Worm (Caenorhabditis elegans) whole organism, young adult: Measurements from ENCODE around the gene C35A5.4.

ENCODE experiments used
- B0035.1 ChIP-seq: sonication (generic microtip); optimal IDR thresholded peaks from 2 replicates; lab custom pipeline; 2016; ENCODE audit warnings: missing genetic modification characterization, mild to moderate bottlenecking, missing compliant biosample characterization, missing genotype, missing genetic modification reagents
- F33H1.4 ChIP-seq: fragments of 200-800 bp; sonication (Bioruptor generic); IDR thresholded peaks from 2 replicates; pipeline ENCODE4 v1.3.6; 2022; ENCODE audit warnings: missing genetic modification reagents, missing genetic modification characterization, missing compliant biosample characterization
- F39B2.1 ChIP-seq: fragments of 200-800 bp; sonication (Bioruptor generic); IDR thresholded peaks from 2 replicates; pipeline ENCODE4 v1.3.6; 2022; ENCODE audit warnings: missing genetic modification reagents, missing genetic modification characterization, missing compliant biosample characterization
- F52B5.7 ChIP-seq: sonication (generic microtip); optimal IDR thresholded peaks from 2 replicates; lab custom pipeline; 2016; ENCODE audit warnings: mild to moderate bottlenecking, missing genetic modification characterization, missing compliant biosample characterization
- T26A5.8 ChIP-seq: sonication (generic microtip); optimal IDR thresholded peaks from 2 replicates; lab custom pipeline; 2016; ENCODE audit warnings: missing genetic modification characterization, missing compliant biosample characterization
- Y53F4B.3 ChIP-seq: fragments of 200-800 bp; sonication (Bioruptor generic); IDR thresholded peaks from 2 replicates; pipeline ENCODE4 v1.3.6; 2022; ENCODE audit warnings: missing genetic modification reagents, missing genetic modification characterization, missing compliant biosample characterization
- Y67H2A.10 ChIP-seq: fragments of 200-800 bp; sonication (Bioruptor generic); conservative IDR thresholded peaks from 2 replicates; pipeline ENCODE4 v1.3.6; 2022; ENCODE audit warnings: missing genetic modification reagents, missing genetic modification characterization, missing compliant biosample characterization
- ZK185.1 ChIP-seq: sonication (generic microtip); optimal IDR thresholded peaks from 2 replicates; lab custom pipeline; 2016; ENCODE audit warnings: mild to moderate bottlenecking, missing genetic modification characterization, missing compliant biosample characterization; ENCODE audit not compliant: poor library complexity, severe bottlenecking
- akir-1 ChIP-seq: fragments of 200-800 bp; sonication (Bioruptor generic); optimal IDR thresholded peaks from 2 replicates; lab custom pipeline; 2018; ENCODE audit warnings: mild to moderate bottlenecking, missing genetic modification characterization, moderate library complexity, missing compliant biosample characterization
- ama-1 ChIP-seq, 3 experiments: fragments of 150-350 bp in 1 of 3; sonication (generic microtip) in 2 of 3; optimal IDR thresholded peaks; 2 replicates each; lab custom pipeline; 2014 to 2018; ENCODE audit warnings: missing biosample characterization in 2 of 3, missing genetic modification characterization in 2 of 3, missing genetic modification reagents in 2 of 3
- aptf-2 ChIP-seq: fragments of 200-800 bp; sonication (Bioruptor generic); conservative IDR thresholded peaks from 2 replicates; pipeline ENCODE4 v1.3.6; 2022; ENCODE audit warnings: missing genetic modification reagents, missing genetic modification characterization, missing compliant biosample characterization
- aptf-3 ChIP-seq: fragments of 200-800 bp; sonication (Bioruptor generic); IDR thresholded peaks from 2 replicates; pipeline ENCODE4 v1.3.6; 2022; ENCODE audit warnings: missing genetic modification characterization, missing compliant biosample characterization
- bed-1 ChIP-seq: fragments of 200-800 bp; sonication (Bioruptor generic); IDR thresholded peaks from 2 replicates; pipeline ENCODE4 v1.3.6; 2022; ENCODE audit warnings: missing genetic modification reagents, missing genetic modification characterization, missing compliant biosample characterization
- ccch-3 ChIP-seq: fragments of 200-800 bp; sonication (Bioruptor generic); optimal IDR thresholded peaks from 2 replicates; lab custom pipeline; 2018; ENCODE audit warnings: mild to moderate bottlenecking, missing genetic modification characterization, missing compliant biosample characterization
- cebp-1 ChIP-seq, 2 experiments: fragments of 200-800 bp in 1 of 2; sonication (Bioruptor generic) in 1 of 2; sonication (generic microtip) in 1 of 2; IDR thresholded peaks in 1 of 2; optimal IDR thresholded peaks in 1 of 2; 2 replicates each; pipeline versions ENCODE4 v1.3.6 to Lab custom; 2017 to 2022; ENCODE audit warnings: missing compliant biosample characterization in 2 of 2, missing genetic modification characterization in 2 of 2, mild to moderate bottlenecking in 1 of 2, missing genetic modification reagents in 1 of 2, moderate library complexity in 1 of 2
- cebp-2 ChIP-seq: fragments of 200-800 bp; sonication (Bioruptor generic); IDR thresholded peaks from 2 replicates; pipeline ENCODE4 v1.3.6; 2022; ENCODE audit warnings: missing genetic modification characterization, missing compliant biosample characterization
- ceh-100 ChIP-seq: fragments of 200-800 bp; sonication (Bioruptor generic); IDR thresholded peaks from 2 replicates; pipeline ENCODE4 v1.3.6; 2022; ENCODE audit warnings: missing genetic modification reagents, missing genetic modification characterization, missing compliant biosample characterization
- ceh-27 ChIP-seq: fragments of 200-800 bp; sonication (Bioruptor generic); optimal IDR thresholded peaks from 2 replicates; lab custom pipeline; 2018; ENCODE audit warnings: mild to moderate bottlenecking, missing genetic modification characterization, moderate library complexity, missing compliant biosample characterization
- ceh-58 ChIP-seq: fragments of 200-800 bp; sonication (Bioruptor generic); IDR thresholded peaks from 2 replicates; pipeline ENCODE4 v1.3.6; 2022; ENCODE audit warnings: missing genetic modification characterization, missing compliant biosample characterization
- ceh-79 ChIP-seq: sonication (generic microtip); optimal IDR thresholded peaks from 2 replicates; lab custom pipeline; 2017; ENCODE audit warnings: mild to moderate bottlenecking, missing genetic modification characterization, missing compliant biosample characterization
- ceh-91 ChIP-seq: fragments of 200-800 bp; sonication (Bioruptor generic); IDR thresholded peaks from 2 replicates; pipeline ENCODE4 v1.3.6; 2022; ENCODE audit warnings: missing genetic modification reagents, missing genetic modification characterization, missing compliant biosample characterization
- egrh-3 ChIP-seq: fragments of 200-800 bp; sonication (Bioruptor generic); IDR thresholded peaks from 2 replicates; pipeline ENCODE4 v1.3.6; 2022; ENCODE audit warnings: missing genetic modification reagents, missing genetic modification characterization, missing compliant biosample characterization
- him-1 ChIP-seq: sonication (generic microtip); optimal IDR thresholded peaks from 2 replicates; lab custom pipeline; 2016; ENCODE audit warnings: missing genotype, missing genetic modification reagents, missing genetic modification characterization, missing compliant biosample characterization
- hmg-1.2 ChIP-seq: fragments of 200-800 bp; sonication (Bioruptor generic); IDR thresholded peaks from 2 replicates; pipeline ENCODE4 v1.3.6; 2022; ENCODE audit warnings: missing genetic modification reagents, missing genetic modification characterization, missing compliant biosample characterization
- hrde-1 ChIP-seq: sonication (generic microtip); optimal IDR thresholded peaks from 2 replicates; lab custom pipeline; 2016; ENCODE audit warnings: missing genetic modification characterization, mild to moderate bottlenecking, missing compliant biosample characterization, moderate library complexity, missing genotype, missing genetic modification reagents, borderline replicate concordance
- lag-1 ChIP-seq: fragments of 200-800 bp; sonication (Bioruptor generic); IDR thresholded peaks from 2 replicates; pipeline ENCODE4 v1.3.6; 2022; ENCODE audit warnings: missing genetic modification reagents, missing genetic modification characterization, missing compliant biosample characterization
- let-526 ChIP-seq: fragments of 200-800 bp; sonication (Bioruptor generic); IDR thresholded peaks from 2 replicates; pipeline ENCODE4 v1.3.6; 2022; ENCODE audit warnings: missing genetic modification reagents, missing genetic modification characterization, missing compliant biosample characterization
- lin-26 ChIP-seq: fragments of 200-800 bp; sonication (Bioruptor generic); IDR thresholded peaks from 2 replicates; pipeline ENCODE4 v1.3.6; 2022; ENCODE audit warnings: missing genetic modification reagents, missing genetic modification characterization, missing compliant biosample characterization
- lin-54 ChIP-seq: fragments of 200-800 bp; sonication (Bioruptor generic); optimal IDR thresholded peaks from 2 replicates; lab custom pipeline; 2018; ENCODE audit warnings: mild to moderate bottlenecking, missing genetic modification characterization, missing compliant biosample characterization
- lsl-1 ChIP-seq: fragments of 200-800 bp; sonication (Bioruptor generic); optimal IDR thresholded peaks from 2 replicates; lab custom pipeline; 2018; ENCODE audit warnings: mild to moderate bottlenecking, missing genetic modification characterization, moderate library complexity, missing compliant biosample characterization
- nfya-1 ChIP-seq: sonication (generic microtip); optimal IDR thresholded peaks from 2 replicates; lab custom pipeline; 2017; ENCODE audit warnings: antibody characterized with exemption, missing compliant biosample characterization, missing genetic modification characterization, borderline replicate concordance; ENCODE audit not compliant: insufficient read depth
- pha-4 ChIP-seq: fragments of 150-350 bp; sonication (generic microtip); optimal IDR thresholded peaks from 2 replicates; lab custom pipeline; 2014; ENCODE audit warnings: missing biosample characterization, missing genetic modification reagents, missing genetic modification characterization
- rec-8 ChIP-seq, 2 experiments: sonication (generic microtip); optimal IDR thresholded peaks; 2 replicates each; lab custom pipeline; 2016; ENCODE audit warnings: mild to moderate bottlenecking in 2 of 2, missing genetic modification characterization in 2 of 2, missing genetic modification reagents in 2 of 2, missing genotype in 2 of 2, missing biosample characterization in 1 of 2, missing compliant biosample characterization in 1 of 2, moderate library complexity in 1 of 2
- repo-1 ChIP-seq: sonication (generic microtip); optimal IDR thresholded peaks from 2 replicates; lab custom pipeline; 2017; ENCODE audit warnings: mild to moderate bottlenecking, missing genetic modification characterization, missing compliant biosample characterization
- rpc-1 ChIP-seq, 2 experiments: fragments of 150-350 bp in 1 of 2; sonication (generic microtip) in 1 of 2; optimal IDR thresholded peaks; 2 replicates each; lab custom pipeline; 2014 to 2018; ENCODE audit warnings: missing biosample characterization in 1 of 2, missing genetic modification characterization in 1 of 2, missing genetic modification reagents in 1 of 2, missing genotype in 1 of 2
- snpc-4 ChIP-seq, 5 experiments: fragments of 150-350 bp in 1 of 5; sonication (generic microtip) in 4 of 5; optimal IDR thresholded peaks; 2 replicates each; lab custom pipeline; 2014 to 2018; ENCODE audit warnings: missing genetic modification characterization in 5 of 5, missing biosample characterization in 3 of 5, antibody characterized with exemption in 2 of 5, mild to moderate bottlenecking in 2 of 5, missing compliant biosample characterization in 2 of 5, missing genotype in 2 of 5, moderate library complexity in 2 of 5, missing genetic modification reagents in 1 of 5
- tbp1 ChIP-seq: fragments of 200-800 bp; sonication (Bioruptor generic); optimal IDR thresholded peaks from 2 replicates; lab custom pipeline; 2018; ENCODE audit warnings: mild to moderate bottlenecking, missing genetic modification characterization, missing compliant biosample characterization
- unc-130 ChIP-seq: sonication (generic microtip); optimal IDR thresholded peaks from 2 replicates; lab custom pipeline; 2016; ENCODE audit warnings: missing genetic modification reagents, missing genetic modification characterization, missing compliant biosample characterization
- ztf-18 ChIP-seq: sonication (generic microtip); optimal IDR thresholded peaks from 2 replicates; lab custom pipeline; 2016; ENCODE audit warnings: missing genotype, mild to moderate bottlenecking, missing genetic modification characterization, missing compliant biosample characterization
- ztf-25 ChIP-seq: fragments of 200-800 bp; sonication (Bioruptor generic); IDR thresholded peaks from 2 replicates; pipeline ENCODE4 v1.3.6; 2022; ENCODE audit warnings: missing genetic modification reagents, missing genetic modification characterization, missing compliant biosample characterization
- ztf-28 ChIP-seq: fragments of 200-800 bp; sonication (Bioruptor generic); IDR thresholded peaks from 2 replicates; pipeline ENCODE4 v1.3.6; 2022; ENCODE audit warnings: missing genetic modification reagents, missing genetic modification characterization, missing compliant biosample characterization
- ztf-3 ChIP-seq: fragments of 200-800 bp; sonication (Bioruptor generic); optimal IDR thresholded peaks from 2 replicates; lab custom pipeline; 2018; ENCODE audit warnings: mild to moderate bottlenecking, missing genetic modification characterization, missing compliant biosample characterization

The C35A5.4 gene

DNA sequence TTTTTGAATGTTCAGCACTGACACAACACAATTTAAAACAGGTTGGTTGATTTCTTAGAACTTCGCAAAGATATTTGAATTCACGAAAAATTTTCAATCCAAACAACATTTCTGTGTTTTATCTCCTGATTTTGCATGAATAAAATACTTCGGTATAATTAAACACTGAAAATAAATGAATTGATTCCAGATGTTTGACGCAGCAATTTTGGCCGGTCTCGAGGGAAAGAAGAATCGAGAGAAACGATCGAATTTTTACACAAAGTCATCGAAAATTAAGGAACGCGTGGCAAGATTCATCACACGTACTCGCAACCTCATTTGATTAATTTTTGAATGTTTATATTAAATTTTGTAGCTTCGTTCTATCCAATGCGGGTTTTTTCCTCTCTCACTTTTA is 32.7 kb upstream of the C35A5.4 start:
- TF ChIP-seq cebp-1 (GFP tag; IDR thresholded peaks at IDR 0.05; lab: Robert Waterston, UW) (no peak), cebp-1 (tag; optimal IDR thresholded peaks at IDR 0.05; lab: Kevin White, UChicago) (no peak), lag-1 (no peak), hrde-1 (tag; lab: Kevin White, UChicago) (no peak), ztf-25 (GFP tag; lab: Robert Waterston, UW) (no peak), aptf-3 (no peak), unc-130 (GFP tag; lab: Kevin White, UChicago) (no peak), T26A5.8 (tag; lab: Kevin White, UChicago) (no peak), Y67H2A.10 (GFP tag; lab: Robert Waterston, UW) (no peak), Y53F4B.3 (GFP tag; lab: Robert Waterston, UW) (no peak), ceh-91 (GFP tag; lab: Robert Waterston, UW) (no peak), lin-54 (GFP tag; lab: Kevin White, UChicago) (no peak), rpc-1 (optimal IDR thresholded peaks at IDR 0.05; lab: Kevin White, UChicago) (no peak), rpc-1 (tag; optimal IDR thresholded peaks at IDR 0.05; lab: Kevin White, UChicago) (no peak), ccch-3 (GFP tag; lab: Kevin White, UChicago) (no peak), lsl-1 (GFP tag; lab: Kevin White, UChicago) (no peak), repo-1 (tag; lab: Kevin White, UChicago) (no peak), ceh-27 (GFP tag; lab: Kevin White, UChicago) (no peak)

DNA sequence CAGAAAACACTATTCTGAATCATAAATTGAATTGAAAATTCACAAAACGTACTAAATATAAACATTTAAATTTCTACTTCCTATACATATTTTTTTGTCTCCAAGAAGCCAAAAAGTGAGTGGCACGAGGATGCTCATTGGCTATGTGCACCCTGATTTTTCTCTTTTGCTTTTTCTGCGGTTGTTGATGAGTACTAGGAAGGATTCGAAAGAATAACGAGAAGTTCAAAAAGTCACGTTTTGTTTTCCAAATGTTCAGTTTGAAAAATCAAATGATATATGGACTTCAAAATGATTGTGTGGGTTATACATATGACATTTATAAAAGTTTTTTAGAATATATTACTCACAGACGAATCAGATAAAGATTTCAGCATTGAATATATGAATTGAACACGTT is 32.1 kb upstream of the C35A5.4 start:
- no peak for TF ChIP-seq F39B2.1 (GFP tag; lab: Robert Waterston, UW)
- TF ChIP-seq ceh-79 (tag; lab: Kevin White, UChicago) = no peak
- TF ChIP-seq F33H1.4 = no peak
- TF ChIP-seq lin-26 = no peak

DNA sequence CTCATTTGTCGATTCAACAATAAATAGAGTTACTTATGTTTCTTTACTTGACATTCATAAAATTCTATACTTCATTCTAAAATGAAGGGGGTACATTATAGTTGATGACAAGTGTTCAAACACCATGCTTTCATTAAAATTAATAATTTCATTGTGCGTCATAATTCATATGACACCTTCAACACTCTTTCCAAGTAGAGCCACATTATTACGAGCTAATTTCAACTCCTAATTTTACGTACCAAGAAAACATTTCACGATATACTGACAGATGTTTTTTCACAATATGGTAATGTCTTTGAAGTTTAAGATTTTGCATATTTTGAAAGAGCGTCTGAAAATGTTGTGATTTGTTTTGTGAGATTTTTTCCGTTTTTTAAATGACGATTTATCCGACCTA is 31.4 kb upstream of the C35A5.4 start:
- no peak for TF ChIP-seq B0035.1 (tag; lab: Kevin White, UChicago)
- no peak for TF ChIP-seq rec-8 (tag; optimal IDR thresholded peaks at IDR 0.05; lab: Kevin White, UChicago)
- no peak for TF ChIP-seq ztf-18 (tag; lab: Kevin White, UChicago)
- no peak for TF ChIP-seq F52B5.7 (tag; lab: Kevin White, UChicago)
- no peak for TF ChIP-seq ceh-100
- TF ChIP-seq let-526 = no peak
- no peak for TF ChIP-seq ama-1 (optimal IDR thresholded peaks at IDR 0.05; lab: Kevin White, UChicago)
- TF ChIP-seq ama-1 (GFP tag; optimal IDR thresholded peaks at IDR 0.05; lab: Kevin White, UChicago) = no peak
- no peak for TF ChIP-seq ztf-28 (GFP tag; lab: Robert Waterston, UW)
- TF ChIP-seq cebp-2 (GFP tag; lab: Robert Waterston, UW) = no peak
- TF ChIP-seq pha-4 (tag; lab: Kevin White, UChicago) = no peak
- TF ChIP-seq hmg-1.2 (GFP tag; lab: Robert Waterston, UW) = no peak
- TF ChIP-seq lsl-1 (GFP tag; lab: Kevin White, UChicago) = no peak
- TF ChIP-seq nfya-1 = no peak
- TF ChIP-seq cebp-1 (GFP tag; IDR thresholded peaks at IDR 0.05; lab: Robert Waterston, UW) = no peak
- no peak for TF ChIP-seq cebp-1 (tag; optimal IDR thresholded peaks at IDR 0.05; lab: Kevin White, UChicago)
- TF ChIP-seq, all 124 proteins: peak for 0

DNA sequence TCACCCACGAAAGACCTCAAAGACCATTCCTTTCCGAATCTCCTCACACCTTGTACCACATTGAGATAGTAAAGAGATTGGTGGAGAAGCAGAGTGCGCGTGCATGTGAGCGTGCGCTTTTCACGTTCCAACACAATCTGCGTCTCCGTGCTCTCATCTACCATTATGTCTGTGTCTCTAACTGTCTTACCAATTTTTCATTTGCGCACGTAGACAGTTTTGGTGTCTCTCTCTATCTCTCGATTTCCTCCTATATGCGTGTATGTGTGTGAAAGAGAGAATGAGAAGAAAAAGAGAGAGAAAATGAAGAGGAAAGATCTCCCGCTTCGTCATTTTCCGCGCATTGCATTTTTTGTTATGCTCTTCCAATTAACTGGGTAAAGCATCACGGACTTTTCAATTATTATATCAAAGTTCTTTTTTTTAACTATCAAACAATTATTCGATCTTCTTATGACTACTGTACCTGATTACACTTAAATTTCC is 30.2 kb upstream of the C35A5.4 start:
- TF ChIP-seq egrh-3 (GFP tag; lab: Robert Waterston, UW) (no peak), bed-1 (no peak), him-1 (no peak), ceh-100 (no peak), cebp-2 (GFP tag; lab: Robert Waterston, UW) (no peak), ztf-3 (GFP tag; lab: Kevin White, UChicago) (peak; percentile 8), lag-1 (no peak), tbp1 (GFP tag; lab: Kevin White, UChicago) (peak; percentile 59), ceh-79 (tag; lab: Kevin White, UChicago) (no peak), snpc-4 (GFP tag; optimal IDR thresholded peaks at IDR 0.05; lab: Kevin White, UChicago) (no peak), snpc-4 (tag; optimal IDR thresholded peaks at IDR 0.05; lab: Kevin White, UChicago) (peak; percentile 25 to 67 (median 38)), aptf-2 (no peak), ceh-58 (GFP tag; lab: Robert Waterston, UW) (no peak), ZK185.1 (tag; lab: Kevin White, UChicago) (peak; percentile 83), akir-1 (GFP tag; lab: Kevin White, UChicago) (peak; percentile 8), repo-1 (tag; lab: Kevin White, UChicago) (peak; percentile 23)
